Worm (Caenorhabditis elegans) whole organism, L4 larva: ENCODE measurements around the gene Y43D4A.1.

ENCODE experiments used
- F10B5.3 ChIP-seq: sonication (generic microtip); optimal IDR thresholded peaks from 2 replicates; lab custom pipeline; 2016; ENCODE audit warnings: mild to moderate bottlenecking, missing genetic modification characterization, missing compliant biosample characterization
- F26F4.8 ChIP-seq: fragments of 200-800 bp; sonication (Bioruptor generic); conservative IDR thresholded peaks from 2 replicates; pipeline ENCODE4 v1.3.6; 2022; ENCODE audit warnings: missing genetic modification characterization, missing compliant biosample characterization
- Y105C5A.15 ChIP-seq: fragments of 200-800 bp; sonication (Bioruptor generic); IDR thresholded peaks from 2 replicates; pipeline ENCODE4 v1.3.6; 2022; ENCODE audit warnings: missing genetic modification characterization, missing compliant biosample characterization
- Y5F2A.4 ChIP-seq: fragments of 200-800 bp; sonication (Bioruptor generic); optimal IDR thresholded peaks from 2 replicates; lab custom pipeline; 2018; ENCODE audit warnings: mild to moderate bottlenecking, missing genetic modification characterization, missing compliant biosample characterization
- Y75B8A.6 ChIP-seq: fragments of 200-800 bp; sonication (Bioruptor generic); IDR thresholded peaks from 2 replicates; pipeline ENCODE4 v1.3.6; 2022; ENCODE audit warnings: missing genetic modification reagents, missing genetic modification characterization, missing compliant biosample characterization
- ZK546.5 ChIP-seq, 2 experiments: sonication (generic microtip); optimal IDR thresholded peaks; 2 replicates each; lab custom pipeline; 2017; ENCODE audit warnings: missing biosample characterization in 2 of 2, missing genetic modification characterization in 2 of 2
- aly-2 ChIP-seq: sonication (generic microtip); optimal IDR thresholded peaks from 2 replicates; lab custom pipeline; 2018; ENCODE audit warnings: missing biosample characterization, missing genetic modification characterization
- ama-1 ChIP-seq: fragments of 150-350 bp; optimal IDR thresholded peaks from 2 replicates; lab custom pipeline; 2014; ENCODE audit warnings: inconsistent platforms, mixed read lengths
- ceh-44 ChIP-seq: fragments of 200-800 bp; sonication (Bioruptor generic); IDR thresholded peaks from 2 replicates; pipeline ENCODE4 v1.3.6; 2022; ENCODE audit warnings: missing genetic modification reagents, missing genetic modification characterization, missing compliant biosample characterization
- ceh-62 ChIP-seq: sonication (generic microtip); optimal IDR thresholded peaks from 2 replicates; lab custom pipeline; 2017; ENCODE audit warnings: missing biosample characterization, missing genetic modification characterization
- cey-2 ChIP-seq: sonication (generic microtip); optimal IDR thresholded peaks from 3 replicates; lab custom pipeline; 2017; ENCODE audit warnings: missing genetic modification characterization, mild to moderate bottlenecking, missing compliant biosample characterization, antibody characterized with exemption, borderline replicate concordance; ENCODE audit not compliant: insufficient read depth
- ctbp-1 ChIP-seq: fragments of 200-800 bp; sonication (Bioruptor generic); IDR thresholded peaks from 2 replicates; pipeline ENCODE4 v1.3.6; 2022; ENCODE audit warnings: missing genetic modification reagents, missing genetic modification characterization, missing compliant biosample characterization
- daf-12 ChIP-seq: fragments of 150-350 bp; optimal IDR thresholded peaks from 2 replicates; lab custom pipeline; 2014; ENCODE audit warnings: missing biosample characterization, missing genetic modification reagents, missing genetic modification characterization
- daf-19 ChIP-seq: fragments of 200-800 bp; sonication (Bioruptor generic); conservative IDR thresholded peaks from 2 replicates; pipeline ENCODE4 v1.3.6; 2022; ENCODE audit warnings: missing genetic modification characterization, missing compliant biosample characterization
- daf-8 ChIP-seq: fragments of 200-800 bp; sonication (Bioruptor generic); IDR thresholded peaks from 2 replicates; pipeline ENCODE4 v1.3.6; 2022; ENCODE audit warnings: missing genetic modification characterization, missing compliant biosample characterization
- dmd-6 ChIP-seq: fragments of 200-800 bp; sonication (Bioruptor generic); IDR thresholded peaks from 2 replicates; pipeline ENCODE4 v1.3.6; 2022; ENCODE audit warnings: missing genetic modification reagents, missing genetic modification characterization, missing compliant biosample characterization
- dmd-8 ChIP-seq: fragments of 200-800 bp; sonication (Bioruptor generic); IDR thresholded peaks from 2 replicates; pipeline ENCODE4 v1.3.6; 2022; ENCODE audit warnings: missing genetic modification characterization, missing compliant biosample characterization
- dmd-9 ChIP-seq: fragments of 200-800 bp; sonication (Bioruptor generic); IDR thresholded peaks from 2 replicates; pipeline ENCODE4 v1.3.6; 2022; ENCODE audit warnings: missing genetic modification reagents, missing genetic modification characterization, missing compliant biosample characterization
- dpl-1 ChIP-seq: fragments of 150-350 bp; optimal IDR thresholded peaks from 2 replicates; lab custom pipeline; 2014; ENCODE audit warnings: missing biosample characterization, missing genetic modification reagents, missing genetic modification characterization
- duxl-1 ChIP-seq: sonication (generic microtip); optimal IDR thresholded peaks from 2 replicates; lab custom pipeline; 2016; ENCODE audit warnings: mild to moderate bottlenecking, missing genetic modification characterization, moderate library complexity, missing compliant biosample characterization; ENCODE audit not compliant: poor library complexity
- fos-1 ChIP-seq: fragments of 150-350 bp; optimal IDR thresholded peaks from 2 replicates; lab custom pipeline; 2014; ENCODE audit warnings: missing biosample characterization, missing genetic modification characterization
- hif-1 ChIP-seq, 2 experiments: sonication (generic microtip); optimal IDR thresholded peaks; 2 replicates each; lab custom pipeline; 2016 to 2017; ENCODE audit warnings: missing compliant biosample characterization in 2 of 2, missing genetic modification characterization in 2 of 2, missing genetic modification reagents in 2 of 2, missing genotype in 2 of 2, mild to moderate bottlenecking in 1 of 2
- hlh-11 ChIP-seq: fragments of 200-800 bp; sonication (Bioruptor generic); optimal IDR thresholded peaks from 2 replicates; lab custom pipeline; 2018; ENCODE audit warnings: mild to moderate bottlenecking, missing genetic modification characterization, missing compliant biosample characterization
- jun-1 ChIP-seq: fragments of 150-350 bp; optimal IDR thresholded peaks from 2 replicates; lab custom pipeline; 2014; ENCODE audit warnings: missing biosample characterization, missing genetic modification reagents, missing genetic modification characterization
- lim-7 ChIP-seq: fragments of 200-800 bp; sonication (Bioruptor generic); IDR thresholded peaks from 2 replicates; pipeline ENCODE4 v1.3.6; 2022; ENCODE audit warnings: missing genetic modification characterization, missing compliant biosample characterization
- lin-1 ChIP-seq: fragments of 200-800 bp; sonication (Bioruptor generic); IDR thresholded peaks from 2 replicates; pipeline ENCODE4 v1.3.6; 2022; ENCODE audit warnings: missing genetic modification reagents, missing genetic modification characterization, missing compliant biosample characterization
- lin-13 ChIP-seq: fragments of 150-350 bp; optimal IDR thresholded peaks from 2 replicates; lab custom pipeline; 2014; ENCODE audit warnings: missing biosample characterization, missing genetic modification reagents, missing genetic modification characterization
- lin-29 ChIP-seq: fragments of 200-800 bp; sonication (Bioruptor generic); IDR thresholded peaks from 2 replicates; pipeline ENCODE4 v1.3.6; 2022; ENCODE audit warnings: missing genetic modification reagents, missing genetic modification characterization, missing compliant biosample characterization
- lin-38 ChIP-seq: fragments of 200-800 bp; sonication (Bioruptor generic); IDR thresholded peaks from 2 replicates; pipeline ENCODE4 v1.3.6; 2022; ENCODE audit warnings: missing genetic modification reagents, missing genetic modification characterization, missing compliant biosample characterization
- lin-39 ChIP-seq: fragments of 150-350 bp; optimal IDR thresholded peaks from 2 replicates; lab custom pipeline; 2014; ENCODE audit warnings: missing biosample characterization, missing genetic modification reagents, missing genetic modification characterization
- mdt-29 ChIP-seq: fragments of 200-800 bp; sonication (Bioruptor generic); IDR thresholded peaks from 2 replicates; pipeline ENCODE4 v1.3.6; 2022; ENCODE audit warnings: missing genetic modification reagents, missing genetic modification characterization, missing compliant biosample characterization
- mep-1 ChIP-seq: fragments of 150-350 bp; sonication (generic microtip); optimal IDR thresholded peaks from 3 replicates; lab custom pipeline; 2014; ENCODE audit warnings: missing biosample characterization, missing genetic modification characterization
- mes-2 ChIP-seq: sonication (generic microtip); optimal IDR thresholded peaks from 2 replicates; lab custom pipeline; 2016; ENCODE audit warnings: missing genotype, mild to moderate bottlenecking, missing genetic modification characterization, missing compliant biosample characterization; ENCODE audit not compliant: poor library complexity, severe bottlenecking
- mxl-2 ChIP-seq: fragments of 200-800 bp; sonication (Bioruptor generic); conservative IDR thresholded peaks from 2 replicates; pipeline ENCODE4 v1.3.6; 2022; ENCODE audit warnings: missing genetic modification reagents, missing genetic modification characterization, missing compliant biosample characterization
- mxl-3 ChIP-seq: fragments of 200-800 bp; sonication (Bioruptor generic); optimal IDR thresholded peaks from 2 replicates; lab custom pipeline; 2018; ENCODE audit warnings: mild to moderate bottlenecking, missing genetic modification characterization, missing compliant biosample characterization
- nhr-111 ChIP-seq: fragments of 200-800 bp; sonication (Bioruptor generic); optimal IDR thresholded peaks from 2 replicates; lab custom pipeline; 2018; ENCODE audit warnings: mild to moderate bottlenecking, missing genetic modification characterization, missing compliant biosample characterization
- nhr-237 ChIP-seq: sonication (generic microtip); optimal IDR thresholded peaks from 2 replicates; lab custom pipeline; 2017; ENCODE audit warnings: missing biosample characterization, missing genetic modification characterization
- nhr-41 ChIP-seq: fragments of 200-800 bp; sonication (Bioruptor generic); IDR thresholded peaks from 2 replicates; pipeline ENCODE4 v1.3.6; 2022; ENCODE audit warnings: missing genetic modification reagents, missing genetic modification characterization, missing compliant biosample characterization
- nhr-42 ChIP-seq: fragments of 200-800 bp; sonication (Bioruptor generic); IDR thresholded peaks from 2 replicates; pipeline ENCODE4 v1.3.6; 2022; ENCODE audit warnings: missing genetic modification characterization, missing compliant biosample characterization
- nhr-76 ChIP-seq: fragments of 150-350 bp; optimal IDR thresholded peaks from 2 replicates; lab custom pipeline; 2014; ENCODE audit warnings: missing biosample characterization, missing genetic modification characterization
- pha-4 ChIP-seq, 2 experiments: fragments of 150-350 bp in 1 of 2; fragments of 200-800 bp in 1 of 2; sonication (Bioruptor generic) in 1 of 2; IDR thresholded peaks in 1 of 2; optimal IDR thresholded peaks in 1 of 2; 2 replicates each; pipeline versions ENCODE4 v1.3.6 to Lab custom; 2014 to 2022; ENCODE audit warnings: missing genetic modification characterization in 2 of 2, missing genetic modification reagents in 2 of 2, missing biosample characterization in 1 of 2, missing compliant biosample characterization in 1 of 2
- saeg-2 ChIP-seq: fragments of 200-800 bp; sonication (Bioruptor generic); IDR thresholded peaks from 2 replicates; pipeline ENCODE4 v1.3.6; 2022; ENCODE audit warnings: missing genetic modification reagents, missing genetic modification characterization, missing compliant biosample characterization
- set-16 ChIP-seq: fragments of 200-800 bp; sonication (Bioruptor generic); IDR thresholded peaks from 2 replicates; pipeline ENCODE4 v1.3.6; 2022; ENCODE audit warnings: missing genetic modification reagents, missing genetic modification characterization, missing compliant biosample characterization
- spr-1 ChIP-seq: sonication (generic microtip); optimal IDR thresholded peaks from 2 replicates; lab custom pipeline; 2016; ENCODE audit warnings: mild to moderate bottlenecking, missing genetic modification characterization, missing compliant biosample characterization
- unc-130 ChIP-seq: sonication (generic microtip); optimal IDR thresholded peaks from 2 replicates; lab custom pipeline; 2016; ENCODE audit warnings: missing genetic modification reagents, missing genetic modification characterization, missing compliant biosample characterization
- unc-39 ChIP-seq: sonication (generic microtip); optimal IDR thresholded peaks from 2 replicates; lab custom pipeline; 2017; ENCODE audit warnings: missing biosample characterization, missing genetic modification characterization
- vab-7 ChIP-seq: fragments of 200-800 bp; sonication (Bioruptor generic); IDR thresholded peaks from 2 replicates; pipeline ENCODE4 v1.3.6; 2022; ENCODE audit warnings: missing genetic modification reagents, missing genetic modification characterization, missing compliant biosample characterization
- zip-11 ChIP-seq: fragments of 200-800 bp; sonication (Bioruptor generic); IDR thresholded peaks from 2 replicates; pipeline ENCODE4 v1.3.6; 2022; ENCODE audit warnings: missing genetic modification characterization, missing compliant biosample characterization
- zip-2 ChIP-seq: fragments of 150-350 bp; optimal IDR thresholded peaks from 2 replicates; lab custom pipeline; 2014; ENCODE audit warnings: missing biosample characterization, missing genetic modification characterization
- ztf-11 ChIP-seq: fragments of 150-350 bp; optimal IDR thresholded peaks from 2 replicates; lab custom pipeline; 2014; ENCODE audit warnings: missing biosample characterization, missing genetic modification characterization

Y43D4A.1 gene

ce11 chrIV:16775925-16776324, 32.3 kb downstream of the Y43D4A.1 start (continued):
- TF ChIP-seq lin-1 (GFP tag; lab: Robert Waterston, UW) = peak; percentile 70
- TF ChIP-seq Y5F2A.4 = peak; percentile 44
- TF ChIP-seq F26F4.8 (GFP tag; lab: Robert Waterston, UW) = peak; percentile 79; the same call in 1 of the 2 replicates
- peak; percentile 61 for TF ChIP-seq duxl-1
- TF ChIP-seq jun-1 (tag; lab: Kevin White, UChicago) = no peak
- TF ChIP-seq hlh-11 (tag; lab: Kevin White, UChicago) = no peak
- peak; percentile 50 for TF ChIP-seq spr-1 (tag; lab: Kevin White, UChicago)
- TF ChIP-seq zip-11 (GFP tag; lab: Robert Waterston, UW) = peak; percentile 74; the same call in 1 of the 2 replicates
- TF ChIP-seq lim-7 (GFP tag; lab: Robert Waterston, UW) = peak; percentile 92
- TF ChIP-seq nhr-111 (GFP tag; lab: Kevin White, UChicago) = no peak
- no peak for TF ChIP-seq aly-2 (tag; lab: Kevin White, UChicago)
- TF ChIP-seq dpl-1 (GFP tag; lab: Kevin White, UChicago) = no peak
- no peak for TF ChIP-seq fos-1 (tag; lab: Kevin White, UChicago)
- peak; percentile 61; the same call in 1 of the 2 replicates for TF ChIP-seq ceh-44
- TF ChIP-seq Y105C5A.15 (GFP tag; lab: Robert Waterston, UW) = peak; percentile 74
- TF ChIP-seq vab-7 (GFP tag; lab: Robert Waterston, UW) = peak; percentile 83
- peak; percentile 28 for TF ChIP-seq lin-13
- no peak for TF ChIP-seq set-16 (GFP tag; lab: Robert Waterston, UW)
- TF ChIP-seq F10B5.3 = peak; percentile 4
- no peak for TF ChIP-seq lin-39 (tag; lab: Kevin White, UChicago)
- peak; percentile 67; the same call in 1 of the 2 replicates for TF ChIP-seq Y75B8A.6 (GFP tag; lab: Robert Waterston, UW)
- no peak for TF ChIP-seq daf-12 (tag; lab: Kevin White, UChicago)
- no peak for TF ChIP-seq nhr-237 (tag; lab: Kevin White, UChicago)
- no peak; the same call in none of the 2 replicates for TF ChIP-seq ctbp-1 (GFP tag; lab: Robert Waterston, UW)
- TF ChIP-seq unc-39 (tag; lab: Kevin White, UChicago) = no peak
- TF ChIP-seq pha-4 (GFP tag; IDR thresholded peaks at IDR 0.05; lab: Robert Waterston, UW) = peak; percentile 80; the same call in 1 of the 2 replicates
- no peak for TF ChIP-seq pha-4 (tag; optimal IDR thresholded peaks at IDR 0.05; lab: Kevin White, UChicago)
- no peak for TF ChIP-seq dmd-6 (GFP tag; lab: Robert Waterston, UW)
- TF ChIP-seq mxl-2 (GFP tag; lab: Robert Waterston, UW) = 0 out of 2 replicates have a peak, but pooled peaks have one; percentile 39
- no peak for TF ChIP-seq nhr-42
- TF ChIP-seq ceh-62 (tag; lab: Kevin White, UChicago) = no peak
- peak; percentile 78 for TF ChIP-seq mes-2 (tag; lab: Kevin White, UChicago)
- no peak for TF ChIP-seq ztf-11 (tag; lab: Kevin White, UChicago)
- TF ChIP-seq daf-8 (GFP tag; lab: Robert Waterston, UW) = 0 out of 2 replicates have a peak, but pooled peaks have one; percentile 20
- no peak for TF ChIP-seq mep-1 (tag; lab: Kevin White, UChicago)
- no peak for TF ChIP-seq dmd-9
- peak; percentile 76 for TF ChIP-seq lin-38 (GFP tag; lab: Robert Waterston, UW)
- no peak for TF ChIP-seq cey-2
- no peak for TF ChIP-seq saeg-2 (GFP tag; lab: Robert Waterston, UW)
- TF ChIP-seq mdt-29 (GFP tag; lab: Robert Waterston, UW) = peak; percentile 79
- TF ChIP-seq ama-1 (lab: Kevin White, UChicago) = no peak
- no peak for TF ChIP-seq zip-2 (tag; lab: Kevin White, UChicago)
- peak in 1 of 2 experiments; percentile 44 for TF ChIP-seq hif-1 (tag; optimal IDR thresholded peaks at IDR 0.05; lab: Kevin White, UChicago)
- TF ChIP-seq unc-130 (GFP tag; lab: Kevin White, UChicago) = peak; percentile 62
- TF ChIP-seq nhr-76 = no peak
- TF ChIP-seq dmd-8 (GFP tag; lab: Robert Waterston, UW) = peak; percentile 90; the same call in 1 of the 2 replicates
- no peak for TF ChIP-seq mxl-3 (GFP tag; lab: Kevin White, UChicago)
- TF ChIP-seq nhr-41 (GFP tag; lab: Robert Waterston, UW) = no peak
- TF ChIP-seq ZK546.5 (tag; optimal IDR thresholded peaks at IDR 0.05; lab: Kevin White, UChicago) = no peak
- peak; percentile 70; the same call in 1 of the 2 replicates for TF ChIP-seq daf-19 (GFP tag; lab: Robert Waterston, UW)
- TF ChIP-seq lin-29 (GFP tag; lab: Robert Waterston, UW) = 0 out of 2 replicates have a peak, but pooled peaks have one; percentile 16
